Worm (Caenorhabditis elegans) whole organism, mixed stage, embryonic: ENCODE results near the gene pitp-1.

ENCODE experiments used
- M03D4.4 ChIP-seq: sonication (generic microtip); optimal IDR thresholded peaks from 2 replicates; lab custom pipeline; 2017; ENCODE audit warnings: mild to moderate bottlenecking, missing genetic modification characterization, missing compliant biosample characterization
- bed-3 ChIP-seq: fragments of 200-800 bp; sonication (Bioruptor generic); optimal IDR thresholded peaks from 3 replicates; lab custom pipeline; 2018; ENCODE audit warnings: mild to moderate bottlenecking, missing genetic modification characterization, moderate library complexity, missing compliant biosample characterization
- blmp-1 ChIP-seq: fragments of 150-350 bp; optimal IDR thresholded peaks from 2 replicates; lab custom pipeline; 2014; ENCODE audit warnings: missing biosample characterization, missing genetic modification characterization
- ceh-39 ChIP-seq: fragments of 150-350 bp; optimal IDR thresholded peaks from 2 replicates; lab custom pipeline; 2014; ENCODE audit warnings: missing biosample characterization, missing genetic modification characterization
- ceh-43 ChIP-seq: fragments of 200-800 bp; sonication (Bioruptor generic); optimal IDR thresholded peaks from 2 replicates; lab custom pipeline; 2018; ENCODE audit warnings: mild to moderate bottlenecking, missing genetic modification characterization, moderate library complexity, missing compliant biosample characterization
- ceh-83 ChIP-seq: fragments of 200-800 bp; sonication (Bioruptor generic); optimal IDR thresholded peaks from 2 replicates; lab custom pipeline; 2018; ENCODE audit warnings: mild to moderate bottlenecking, missing genetic modification characterization, missing compliant biosample characterization
- ces-1 ChIP-seq: fragments of 150-350 bp; optimal IDR thresholded peaks from 2 replicates; lab custom pipeline; 2014; ENCODE audit warnings: missing biosample characterization, missing genetic modification reagents, missing genetic modification characterization
- cnd-1 ChIP-seq: fragments of 200-800 bp; sonication (Bioruptor generic); optimal IDR thresholded peaks from 2 replicates; lab custom pipeline; 2018; ENCODE audit warnings: mild to moderate bottlenecking, missing genetic modification characterization, missing compliant biosample characterization
- drap-1 ChIP-seq: fragments of 200-800 bp; sonication (Bioruptor generic); optimal IDR thresholded peaks from 3 replicates; lab custom pipeline; 2018; ENCODE audit warnings: mild to moderate bottlenecking, missing genetic modification characterization, missing compliant biosample characterization
- elt-1 ChIP-seq: sonication (generic microtip); optimal IDR thresholded peaks from 2 replicates; lab custom pipeline; 2017; ENCODE audit warnings: missing genetic modification characterization, mild to moderate bottlenecking, missing compliant biosample characterization, antibody characterized with exemption, moderate library complexity, borderline replicate concordance; ENCODE audit not compliant: insufficient read depth
- elt-3 ChIP-seq: fragments of 150-350 bp; optimal IDR thresholded peaks from 2 replicates; lab custom pipeline; 2014; ENCODE audit warnings: missing biosample characterization, missing genetic modification characterization
- flh-1 ChIP-seq: fragments of 200-800 bp; sonication (Bioruptor generic); optimal IDR thresholded peaks from 2 replicates; lab custom pipeline; 2018; ENCODE audit warnings: mild to moderate bottlenecking, missing genetic modification characterization, moderate library complexity, missing compliant biosample characterization
- ham-2 ChIP-seq: fragments of 200-800 bp; sonication (Bioruptor generic); optimal IDR thresholded peaks from 2 replicates; lab custom pipeline; 2018; ENCODE audit warnings: mild to moderate bottlenecking, missing genetic modification characterization, missing compliant biosample characterization
- hlh-1 ChIP-seq: fragments of 150-350 bp; optimal IDR thresholded peaks from 2 replicates; lab custom pipeline; 2014; ENCODE audit warnings: missing biosample characterization, missing genetic modification reagents, missing genetic modification characterization
- lin-13 ChIP-seq: fragments of 150-350 bp; optimal IDR thresholded peaks from 2 replicates; lab custom pipeline; 2014; ENCODE audit warnings: missing biosample characterization, missing genetic modification characterization
- lin-32 ChIP-seq: fragments of 200-800 bp; sonication (Bioruptor generic); optimal IDR thresholded peaks from 2 replicates; lab custom pipeline; 2018; ENCODE audit warnings: mild to moderate bottlenecking, missing genetic modification characterization, missing compliant biosample characterization
- lsy-2 ChIP-seq: fragments of 150-350 bp; optimal IDR thresholded peaks from 2 replicates; lab custom pipeline; 2014; ENCODE audit warnings: missing biosample characterization, missing genetic modification characterization
- mab-5 ChIP-seq: fragments of 150-350 bp; optimal IDR thresholded peaks from 2 replicates; lab custom pipeline; 2014; ENCODE audit warnings: missing biosample characterization, missing genetic modification characterization
- mep-1 ChIP-seq: fragments of 150-350 bp; optimal IDR thresholded peaks from 2 replicates; lab custom pipeline; 2017; ENCODE audit warnings: missing biosample characterization, missing genetic modification reagents, missing genetic modification characterization, inconsistent platforms
- mls-2 ChIP-seq: sonication (generic microtip); optimal IDR thresholded peaks from 2 replicates; lab custom pipeline; 2016; ENCODE audit warnings: mild to moderate bottlenecking, missing genetic modification characterization, moderate library complexity, missing compliant biosample characterization
- nhr-12 ChIP-seq: fragments of 150-350 bp; optimal IDR thresholded peaks from 2 replicates; lab custom pipeline; 2014; ENCODE audit warnings: missing biosample characterization, missing genetic modification characterization
- nhr-2 ChIP-seq: fragments of 150-350 bp; optimal IDR thresholded peaks from 2 replicates; lab custom pipeline; 2014; ENCODE audit warnings: missing biosample characterization, missing genetic modification characterization
- nhr-237 ChIP-seq: fragments of 150-350 bp; optimal IDR thresholded peaks from 2 replicates; lab custom pipeline; 2014; ENCODE audit warnings: missing biosample characterization, missing genetic modification characterization
- nhr-28 ChIP-seq: fragments of 150-350 bp; optimal IDR thresholded peaks from 2 replicates; lab custom pipeline; 2014; ENCODE audit warnings: missing biosample characterization, missing genetic modification characterization
- nhr-76 ChIP-seq: sonication (generic microtip); optimal IDR thresholded peaks from 2 replicates; lab custom pipeline; 2017; ENCODE audit warnings: missing biosample characterization, missing genetic modification characterization
- pha-4 ChIP-seq: fragments of 150-350 bp; optimal IDR thresholded peaks from 2 replicates; lab custom pipeline; 2018; ENCODE audit warnings: missing biosample characterization, missing genetic modification reagents, missing genetic modification characterization
- sem-2 ChIP-seq: fragments of 200-800 bp; sonication (Bioruptor generic); optimal IDR thresholded peaks from 2 replicates; lab custom pipeline; 2018; ENCODE audit warnings: mild to moderate bottlenecking, missing genetic modification characterization, missing compliant biosample characterization
- snpc-4 ChIP-seq: fragments of 150-350 bp; optimal IDR thresholded peaks from 2 replicates; lab custom pipeline; 2014; ENCODE audit warnings: missing biosample characterization, missing genetic modification characterization
- sptf-1 ChIP-seq: sonication (generic microtip); optimal IDR thresholded peaks from 2 replicates; lab custom pipeline; 2017; ENCODE audit warnings: mild to moderate bottlenecking, missing genetic modification characterization, moderate library complexity, missing compliant biosample characterization
- tbx-8 ChIP-seq: fragments of 200-800 bp; sonication (Bioruptor generic); optimal IDR thresholded peaks from 2 replicates; lab custom pipeline; 2018; ENCODE audit warnings: mild to moderate bottlenecking, missing genetic modification characterization, moderate library complexity, missing compliant biosample characterization
- unc-120 ChIP-seq: sonication (generic microtip); optimal IDR thresholded peaks from 2 replicates; lab custom pipeline; 2017; ENCODE audit warnings: missing genetic modification characterization, missing compliant biosample characterization; ENCODE audit not compliant: poor library complexity, severe bottlenecking
- unc-39 ChIP-seq: fragments of 150-350 bp; optimal IDR thresholded peaks from 2 replicates; lab custom pipeline; 2014; ENCODE audit warnings: missing biosample characterization, missing genetic modification characterization
- unc-62 ChIP-seq: fragments of 150-350 bp; optimal IDR thresholded peaks from 2 replicates; lab custom pipeline; 2014; ENCODE audit warnings: missing biosample characterization, missing genetic modification reagents, missing genetic modification characterization
- zip-8 ChIP-seq: fragments of 150-350 bp; optimal IDR thresholded peaks from 2 replicates; lab custom pipeline; 2014; ENCODE audit warnings: missing biosample characterization, missing genetic modification characterization
- ztf-11 ChIP-seq: fragments of 150-350 bp; optimal IDR thresholded peaks from 2 replicates; lab custom pipeline; 2014; ENCODE audit warnings: missing biosample characterization, missing genetic modification characterization

The pitp-1 gene

ce11 chrIII:3539499-3539898 lies 9.9 kb upstream of the pitp-1 start:
- TF ChIP-seq mls-2 (tag; lab: Kevin White, UChicago) (no peak), lin-13 (tag; lab: Kevin White, UChicago) (no peak), cnd-1 (no peak)

ce11 chrIII:3537401-3537800 lies 7.8 kb upstream of the pitp-1 start, which contains the start of gene cfap-20:
Gene cfap-20, minus strand, starts transcription at chrIII:3537501.
- TF ChIP-seq drap-1 (GFP tag; lab: Kevin White, UChicago) (no peak), mab-5 (tag; lab: Kevin White, UChicago) (no peak), snpc-4 (tag; lab: Kevin White, UChicago) (no peak), ceh-43 (GFP tag; lab: Kevin White, UChicago) (no peak), sptf-1 (tag; lab: Kevin White, UChicago) (no peak), elt-1 (tag; lab: Kevin White, UChicago) (no peak), unc-62 (GFP tag; lab: Kevin White, UChicago) (no peak), sem-2 (no peak), ham-2 (GFP tag; lab: Kevin White, UChicago) (no peak), lin-32 (GFP tag; lab: Kevin White, UChicago) (no peak), blmp-1 (tag; lab: Kevin White, UChicago) (no peak), nhr-28 (tag; lab: Kevin White, UChicago) (no peak), ces-1 (GFP tag; lab: Kevin White, UChicago) (no peak), nhr-12 (tag; lab: Kevin White, UChicago) (no peak), nhr-76 (no peak), nhr-237 (no peak), lsy-2 (tag; lab: Kevin White, UChicago) (no peak)

- TF ChIP-seq zip-8 (tag; lab: Kevin White, UChicago) (no peak), mab-5 (tag; lab: Kevin White, UChicago) (no peak), unc-120 (tag; lab: Kevin White, UChicago) (no peak), ham-2 (GFP tag; lab: Kevin White, UChicago) (no peak), flh-1 (no peak), mls-2 (tag; lab: Kevin White, UChicago) (no peak), mep-1 (tag; lab: Kevin White, UChicago) (no peak), ces-1 (GFP tag; lab: Kevin White, UChicago) (no peak), blmp-1 (tag; lab: Kevin White, UChicago) (no peak), ztf-11 (tag; lab: Kevin White, UChicago) (no peak), ceh-83 (no peak), nhr-12 (tag; lab: Kevin White, UChicago) (no peak), ceh-39 (tag; lab: Kevin White, UChicago) (no peak)
- TF ChIP-seq, all 35 proteins: peak for 0
Measured at ce11 chrIII:3534185-3534584, 4.6 kb upstream of the pitp-1 start.

ce11 chrIII:3532035-3532434 lies 2.4 kb upstream of the pitp-1 start:
- TF ChIP-seq ceh-83 (no peak), unc-120 (tag; lab: Kevin White, UChicago) (peak; percentile 94), unc-39 (tag; lab: Kevin White, UChicago) (no peak), pha-4 (tag; lab: Kevin White, UChicago) (peak; percentile 59), elt-3 (tag; lab: Kevin White, UChicago) (no peak), unc-62 (GFP tag; lab: Kevin White, UChicago) (peak; percentile 62), M03D4.4 (no peak), cnd-1 (no peak), sem-2 (no peak), nhr-76 (no peak), ceh-43 (GFP tag; lab: Kevin White, UChicago) (no peak), elt-1 (tag; lab: Kevin White, UChicago) (no peak), nhr-2 (peak; percentile 53), nhr-237 (peak; percentile 17), ces-1 (GFP tag; lab: Kevin White, UChicago) (peak; percentile 89), mls-2 (tag; lab: Kevin White, UChicago) (no peak), flh-1 (no peak), blmp-1 (tag; lab: Kevin White, UChicago) (no peak), bed-3 (GFP tag; lab: Kevin White, UChicago) (no peak), lsy-2 (tag; lab: Kevin White, UChicago) (no peak), nhr-28 (tag; lab: Kevin White, UChicago) (no peak), ham-2 (GFP tag; lab: Kevin White, UChicago) (peak; percentile 72), snpc-4 (tag; lab: Kevin White, UChicago) (no peak), zip-8 (tag; lab: Kevin White, UChicago) (no peak), hlh-1 (tag; lab: Kevin White, UChicago) (peak; percentile 33), lin-13 (tag; lab: Kevin White, UChicago) (peak; percentile 36), drap-1 (GFP tag; lab: Kevin White, UChicago) (no peak), sptf-1 (tag; lab: Kevin White, UChicago) (no peak), ceh-39 (tag; lab: Kevin White, UChicago) (peak; percentile 64), mep-1 (tag; lab: Kevin White, UChicago) (peak; percentile 92), ztf-11 (tag; lab: Kevin White, UChicago) (no peak), tbx-8 (GFP tag; lab: Kevin White, UChicago) (peak; percentile 2), nhr-12 (tag; lab: Kevin White, UChicago) (no peak), lin-32 (GFP tag; lab: Kevin White, UChicago) (no peak), mab-5 (tag; lab: Kevin White, UChicago) (no peak)
